Fruit fly (Drosophila melanogaster) whole organism, adult: Measurements from ENCODE around the gene CG32816.

Experiments
- CG11617 ChIP-seq: fragments of 200-800 bp; sonication (Bioruptor generic); optimal IDR thresholded peaks from 2 replicates; lab custom pipeline; 2017; ENCODE audit warnings: mild to moderate bottlenecking, missing biosample characterization, missing genetic modification reagents, missing genetic modification characterization
- CG12768 ChIP-seq: fragments of 200-800 bp; sonication (Bioruptor generic); optimal IDR thresholded peaks from 2 replicates; lab custom pipeline; 2017; ENCODE audit warnings: missing biosample characterization, missing genetic modification characterization, mild to moderate bottlenecking, moderate library complexity, missing genetic modification reagents
- CG14711 ChIP-seq: fragments of 200-800 bp; sonication (Bioruptor generic); optimal IDR thresholded peaks from 2 replicates; lab custom pipeline; 2018; ENCODE audit warnings: missing biosample characterization, mild to moderate bottlenecking, missing genetic modification characterization, moderate library complexity
- CG1620 ChIP-seq: fragments of 200-800 bp; sonication (Bioruptor generic); optimal IDR thresholded peaks from 2 replicates; lab custom pipeline; 2016; ENCODE audit warnings: missing biosample characterization, missing genetic modification characterization
- CG33017 ChIP-seq: fragments of 200-800 bp; sonication (Bioruptor generic); optimal IDR thresholded peaks from 2 replicates; lab custom pipeline; 2018; ENCODE audit warnings: missing biosample characterization, mild to moderate bottlenecking, missing genetic modification characterization, moderate library complexity
- CG5204 ChIP-seq: fragments of 200-800 bp; sonication (Bioruptor generic); optimal IDR thresholded peaks from 2 replicates; lab custom pipeline; 2016; ENCODE audit warnings: missing biosample characterization, missing genetic modification characterization
- CG7045 ChIP-seq: fragments of 200-800 bp; sonication (Bioruptor generic); optimal IDR thresholded peaks from 2 replicates; lab custom pipeline; 2017; ENCODE audit warnings: missing biosample characterization, mild to moderate bottlenecking, missing genetic modification characterization
- CG7101 ChIP-seq: fragments of 200-800 bp; sonication (Bioruptor generic); optimal IDR thresholded peaks from 2 replicates; lab custom pipeline; 2018; ENCODE audit warnings: missing biosample characterization, mild to moderate bottlenecking, missing genetic modification characterization, moderate library complexity
- Clk ChIP-seq: fragments of 200-800 bp; sonication (Bioruptor generic); optimal IDR thresholded peaks from 2 replicates; lab custom pipeline; 2017; ENCODE audit warnings: missing biosample characterization, missing genetic modification characterization
- Crg-1 ChIP-seq: fragments of 200-800 bp; sonication (Bioruptor generic); optimal IDR thresholded peaks from 2 replicates; lab custom pipeline; 2016; ENCODE audit warnings: missing biosample characterization, missing genetic modification characterization
- Hr96 ChIP-seq: fragments of 200-800 bp; sonication (Bioruptor generic); optimal IDR thresholded peaks from 2 replicates; lab custom pipeline; 2016; ENCODE audit warnings: missing biosample characterization, missing genetic modification characterization
- Mnt ChIP-seq: fragments of 200-800 bp; sonication (Bioruptor generic); optimal IDR thresholded peaks from 2 replicates; lab custom pipeline; 2016; ENCODE audit warnings: missing biosample characterization, mild to moderate bottlenecking, missing genetic modification characterization
- bab1 ChIP-seq: fragments of 200-800 bp; sonication (Bioruptor generic); optimal IDR thresholded peaks from 3 replicates; lab custom pipeline; 2019; ENCODE audit warnings: missing biosample characterization, mild to moderate bottlenecking, missing genetic modification characterization, moderate library complexity
- cic ChIP-seq: fragments of 200-800 bp; sonication (Bioruptor generic); optimal IDR thresholded peaks from 2 replicates; lab custom pipeline; 2017; ENCODE audit warnings: missing biosample characterization, mild to moderate bottlenecking, missing genetic modification characterization, moderate library complexity
- cnc ChIP-seq, 2 experiments: fragments of >200 bp; optimal IDR thresholded peaks; 2 replicates each; lab custom pipeline; 2017
- kay ChIP-seq: fragments of 200-800 bp; sonication (Bioruptor generic); peaks from one replicate; lab custom pipeline; 2016; ENCODE audit warnings: missing biosample characterization, missing genetic modification characterization, borderline replicate concordance
- ovo ChIP-seq: fragments of 200-800 bp; sonication (Bioruptor generic); optimal IDR thresholded peaks from 2 replicates; lab custom pipeline; 2016; ENCODE audit warnings: missing biosample characterization, missing genetic modification characterization
- tj ChIP-seq: fragments of 200-800 bp; sonication (Bioruptor generic); optimal IDR thresholded peaks from 3 replicates; lab custom pipeline; 2017; ENCODE audit warnings: missing biosample characterization, mild to moderate bottlenecking, missing genetic modification characterization, moderate library complexity
- toe ChIP-seq: fragments of 200-800 bp; sonication (Bioruptor generic); optimal IDR thresholded peaks from 2 replicates; lab custom pipeline; 2016; ENCODE audit warnings: missing biosample characterization, missing genetic modification characterization

Gene CG32816

DNA sequence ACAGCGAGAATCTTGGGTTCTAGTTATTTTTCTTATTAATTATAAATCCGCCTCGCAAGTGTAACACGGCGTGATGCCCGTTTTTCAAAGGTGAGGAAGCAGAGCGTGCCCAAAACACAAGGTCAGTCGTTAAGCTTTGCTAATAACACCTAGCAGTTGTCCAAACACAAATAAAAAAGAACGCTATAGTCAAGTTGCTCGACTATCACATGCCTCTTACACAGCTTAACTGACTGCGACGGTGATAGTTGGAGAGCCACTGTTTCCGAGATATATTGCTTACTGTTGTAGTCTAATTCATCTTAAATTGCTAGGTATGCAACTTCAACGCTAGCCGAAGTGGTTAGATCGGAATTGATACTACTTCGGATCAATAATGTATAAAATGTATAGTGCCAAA, 118.9 kb downstream of the CG32816 start:
- TF ChIP-seq ovo (GFP tag; lab: Kevin White, UChicago) (no peak), CG7101 (no peak), CG12768 (no peak), cnc (optimal IDR thresholded peaks at IDR 0.05; lab: Kevin White, UChicago) (no peak), tj (GFP tag; lab: Kevin White, UChicago) (no peak), CG11617 (GFP tag; lab: Kevin White, UChicago) (no peak), bab1 (no peak), CG7045 (GFP tag; lab: Kevin White, UChicago) (no peak), kay (GFP tag; lab: Kevin White, UChicago) (no peak), cic (no peak), CG33017 (tag; lab: Kevin White, UChicago) (no peak), CG14711 (no peak), CG1620 (no peak), Crg-1 (GFP tag; lab: Kevin White, UChicago) (no peak)

DNA sequence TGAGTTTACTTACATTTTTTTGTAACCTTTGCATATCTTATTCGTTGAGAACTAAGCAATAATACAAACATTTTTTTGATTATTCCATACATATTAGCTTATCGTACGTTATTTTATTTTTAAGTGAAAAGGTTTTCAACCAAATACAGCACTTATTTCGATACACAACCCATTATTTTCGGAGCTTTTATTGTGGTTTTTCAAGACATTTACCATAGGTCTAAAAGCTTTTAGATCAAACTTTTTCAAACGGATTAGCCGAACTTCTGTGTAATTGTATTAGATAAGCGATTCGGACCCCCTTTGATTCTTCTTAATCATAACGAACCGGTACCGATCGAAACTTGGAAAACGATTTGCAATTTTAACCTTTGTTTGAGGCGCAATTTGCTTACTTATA, 119.6 kb downstream of the CG32816 start:
- TF ChIP-seq CG11617 (GFP tag; lab: Kevin White, UChicago) (no peak), Mnt (no peak), cnc (optimal IDR thresholded peaks at IDR 0.05; lab: Kevin White, UChicago) (no peak), CG5204 (no peak), kay (GFP tag; lab: Kevin White, UChicago) (no peak), bab1 (no peak), CG12768 (no peak), Clk (GFP tag; lab: Kevin White, UChicago) (no peak), CG33017 (tag; lab: Kevin White, UChicago) (no peak)

DNA sequence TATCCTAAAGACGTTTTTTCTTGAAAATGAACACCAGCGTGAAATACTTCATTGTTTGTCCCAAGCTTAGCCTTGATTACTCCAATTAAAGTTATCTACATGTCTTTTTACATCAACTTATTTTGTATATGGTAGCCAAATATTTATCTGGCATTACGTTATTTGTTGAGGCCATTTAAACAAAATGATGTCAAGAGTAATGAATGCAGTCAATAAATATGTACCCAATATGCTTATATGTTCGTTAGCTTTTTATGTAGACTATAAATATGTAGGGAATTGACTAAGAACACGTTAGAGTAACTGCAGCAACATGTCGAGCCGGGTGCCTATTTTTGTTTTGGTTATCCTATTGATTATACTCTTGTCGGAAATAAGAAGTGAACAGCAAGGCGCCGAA, 120.3 kb downstream of the CG32816 start, which contains the start of gene CG43181:
CG43181 (plus strand) TSS at position 301 of the 400 bp plus-strand sequence.
- TF ChIP-seq bab1 (no peak), CG7045 (GFP tag; lab: Kevin White, UChicago) (no peak), CG5204 (no peak), ovo (GFP tag; lab: Kevin White, UChicago) (no peak), cnc (optimal IDR thresholded peaks at IDR 0.05; lab: Kevin White, UChicago) (no peak), Clk (GFP tag; lab: Kevin White, UChicago) (no peak), Mnt (no peak), CG1620 (no peak), CG14711 (no peak), cic (no peak), tj (GFP tag; lab: Kevin White, UChicago) (no peak), Crg-1 (GFP tag; lab: Kevin White, UChicago) (no peak), CG11617 (GFP tag; lab: Kevin White, UChicago) (no peak), Hr96 (GFP tag; lab: Kevin White, UChicago) (no peak), CG33017 (tag; lab: Kevin White, UChicago) (no peak), CG7101 (no peak)

DNA sequence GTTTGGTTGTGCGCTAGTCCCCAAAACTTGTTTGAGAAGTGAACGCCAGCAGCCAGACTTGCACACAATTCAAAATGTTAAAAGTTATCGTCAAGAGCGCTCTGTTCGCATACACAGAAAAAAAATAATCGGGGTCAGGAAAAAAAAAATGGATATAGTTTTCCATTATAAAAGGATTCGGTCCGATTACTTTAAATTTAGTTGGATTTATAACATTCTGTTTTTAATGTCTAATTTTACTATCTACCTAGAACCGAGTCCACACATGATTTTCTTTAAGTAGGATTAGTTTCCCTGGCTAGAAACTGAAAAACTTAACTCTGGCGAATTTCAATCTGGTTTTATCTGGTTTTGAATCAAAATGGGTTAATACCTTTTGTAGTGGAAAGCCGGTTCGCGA, 125.3 kb downstream of the CG32816 start:
- TF ChIP-seq Hr96 (GFP tag; lab: Kevin White, UChicago) (no peak), CG7045 (GFP tag; lab: Kevin White, UChicago) (no peak), ovo (GFP tag; lab: Kevin White, UChicago) (no peak), kay (GFP tag; lab: Kevin White, UChicago) (no peak), CG5204 (no peak), tj (GFP tag; lab: Kevin White, UChicago) (no peak), CG14711 (no peak), Crg-1 (GFP tag; lab: Kevin White, UChicago) (no peak), cic (no peak), CG7101 (no peak), CG1620 (no peak), CG11617 (GFP tag; lab: Kevin White, UChicago) (no peak)

DNA sequence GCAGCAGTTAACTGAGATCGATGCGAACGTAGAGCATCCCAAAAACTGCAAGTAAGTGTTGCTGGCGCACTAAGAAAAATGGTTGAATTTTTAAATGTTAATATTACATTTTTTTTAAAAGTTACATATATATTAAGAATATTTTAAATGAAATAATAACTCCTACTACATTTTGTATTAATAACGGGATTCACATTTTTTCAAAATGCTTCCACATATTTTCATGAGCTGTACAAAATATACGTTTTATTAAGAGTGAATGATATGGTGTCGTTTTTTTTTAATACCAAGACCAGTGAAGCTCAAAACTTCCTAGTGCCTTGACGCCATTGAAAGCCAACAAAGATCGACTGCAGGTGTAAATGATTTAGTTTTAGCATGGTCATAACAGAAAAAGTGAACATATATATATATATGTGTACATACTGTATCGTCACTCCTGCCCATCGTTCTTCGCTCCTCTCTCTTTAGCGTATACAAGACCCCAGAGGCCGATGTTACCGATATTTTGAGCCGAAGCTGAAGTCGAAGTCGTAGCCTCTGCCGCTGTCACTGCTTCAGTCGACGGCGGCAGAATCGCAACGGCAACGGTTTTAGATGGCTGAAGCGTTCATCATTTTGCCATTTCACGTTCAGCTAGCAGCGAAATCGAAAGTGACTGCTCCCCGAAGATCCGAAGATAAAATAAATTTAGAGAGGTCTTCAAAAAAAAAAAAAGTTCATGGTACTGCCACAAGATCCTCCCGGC, 127.9 kb downstream of the CG32816 start:
- TF ChIP-seq Mnt (no peak), CG12768 (no peak), toe (GFP tag; lab: Kevin White, UChicago) (no peak), CG11617 (GFP tag; lab: Kevin White, UChicago) (no peak), Hr96 (GFP tag; lab: Kevin White, UChicago) (no peak), Clk (GFP tag; lab: Kevin White, UChicago) (no peak), ovo (GFP tag; lab: Kevin White, UChicago) (no peak), CG33017 (tag; lab: Kevin White, UChicago) (no peak), CG5204 (no peak)

DNA sequence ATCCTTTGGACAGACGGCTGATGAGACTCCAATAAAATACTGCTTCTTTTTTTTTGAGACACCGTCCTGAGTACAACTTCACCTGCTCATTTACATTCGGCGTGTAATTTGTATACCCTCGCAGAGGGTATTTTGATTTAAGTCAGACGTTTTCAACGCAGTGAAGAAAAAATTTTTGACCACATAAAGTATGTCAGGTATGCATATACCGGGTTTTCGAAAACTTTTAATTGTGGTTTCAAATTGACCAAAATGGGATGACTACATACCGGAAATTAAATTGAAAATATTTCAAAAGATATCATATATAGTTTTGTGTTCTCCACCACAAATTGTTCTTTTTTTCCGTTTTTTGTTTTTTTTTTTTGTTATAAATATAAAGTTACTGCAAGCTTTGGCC, 129.7 kb downstream of the CG32816 start:
- no peak for TF ChIP-seq Clk (GFP tag; lab: Kevin White, UChicago)
- no peak for TF ChIP-seq CG7045 (GFP tag; lab: Kevin White, UChicago)
- no peak for TF ChIP-seq CG33017 (tag; lab: Kevin White, UChicago)
- TF ChIP-seq CG1620, result no peak
- no peak for TF ChIP-seq CG7101
- TF ChIP-seq CG11617 (GFP tag; lab: Kevin White, UChicago), result no peak
- no peak for TF ChIP-seq ovo (GFP tag; lab: Kevin White, UChicago)
- no peak for TF ChIP-seq Mnt
- TF ChIP-seq Hr96 (GFP tag; lab: Kevin White, UChicago), result no peak
- TF ChIP-seq tj (GFP tag; lab: Kevin White, UChicago), result no peak
- TF ChIP-seq bab1, result no peak
- TF ChIP-seq cic, result no peak
